Worm (Caenorhabditis elegans): ENCODE data around the gene C44B7.11.
A peak's percentile ranks its signal among the peaks of the same experiment; 100 is the strongest.

- TF ChIP-seq aha-1 (tag; optimal IDR thresholded peaks at IDR 0.05), result no peak
- TF ChIP-seq mab-9 (GFP tag; IDR thresholded peaks at IDR 0.05), result 0 out of 2 replicates have a peak, but pooled peaks have one; percentile 38
- TF ChIP-seq ces-1 (GFP tag; optimal IDR thresholded peaks at IDR 0.05), result no peak
Measured at ce11 chrII:6888211-6888610, 9.1 kb downstream of the C44B7.11 start.
